Fruit fly (Drosophila melanogaster) whole organism, embryonic: ENCODE data around the gene CG31139.
A peak's percentile ranks its signal among the peaks of the same experiment; 100 is the strongest.

Experiments used
- Asciz ChIP-seq: fragments of 200-800 bp; sonication (Bioruptor generic); optimal IDR thresholded peaks from 2 replicates; lab custom pipeline; 2017; ENCODE audit warnings: missing biosample characterization, mild to moderate bottlenecking, missing genetic modification characterization, missing genetic modification reagents
- B-H1 ChIP-seq: fragments of 200-800 bp; sonication (Bioruptor generic); IDR thresholded peaks from 3 replicates; pipeline ENCODE4 v1.3.6; 2022; ENCODE audit warnings: missing biosample characterization, missing genetic modification characterization
- CG10321 ChIP-seq: fragments of 200-800 bp; sonication (Bioruptor generic); IDR thresholded peaks from 2 replicates; pipeline ENCODE4 v1.3.6; 2022; ENCODE audit warnings: missing biosample characterization, missing genetic modification characterization
- CG10565 ChIP-seq: fragments of 200-800 bp; sonication (Bioruptor generic); optimal IDR thresholded peaks from 3 replicates; lab custom pipeline; 2016; ENCODE audit warnings: missing biosample characterization, mild to moderate bottlenecking, missing genetic modification characterization
- CG10654 ChIP-seq: fragments of 200-800 bp; sonication (Bioruptor generic); optimal IDR thresholded peaks from 2 replicates; lab custom pipeline; 2016; ENCODE audit warnings: missing biosample characterization, missing genetic modification characterization
- CG11456 ChIP-seq: fragments of 200-800 bp; sonication (Bioruptor generic); IDR thresholded peaks from 3 replicates; pipeline ENCODE4 v1.3.6; 2022; ENCODE audit warnings: missing biosample characterization, missing genetic modification characterization
- CG11504 ChIP-seq: fragments of 200-800 bp; sonication (Bioruptor generic); optimal IDR thresholded peaks from 3 replicates; lab custom pipeline; 2019; ENCODE audit warnings: missing biosample characterization, mild to moderate bottlenecking, missing genetic modification characterization, moderate library complexity
- CG14014 ChIP-seq: fragments of 200-800 bp; sonication (Bioruptor generic); IDR thresholded peaks from 2 replicates; pipeline ENCODE4 v1.3.6; 2022; ENCODE audit warnings: missing biosample characterization, missing genetic modification characterization
- CG1602 ChIP-seq: fragments of 200-800 bp; sonication (Bioruptor generic); optimal IDR thresholded peaks from 3 replicates; lab custom pipeline; 2016; ENCODE audit warnings: missing biosample characterization, missing genetic modification characterization
- CG17385 ChIP-seq: fragments of 200-800 bp; sonication (Bioruptor generic); optimal IDR thresholded peaks from 3 replicates; lab custom pipeline; 2018; ENCODE audit warnings: missing biosample characterization, mild to moderate bottlenecking, missing genetic modification characterization
- CG2129 ChIP-seq: fragments of 200-800 bp; sonication (Bioruptor generic); IDR thresholded peaks from 2 replicates; pipeline ENCODE4 v1.3.6; 2022; ENCODE audit warnings: missing biosample characterization, missing genetic modification characterization; ENCODE audit not compliant: partially characterized antibody
- CG3995 ChIP-seq: fragments of 200-800 bp; sonication (Bioruptor generic); optimal IDR thresholded peaks from 3 replicates; lab custom pipeline; 2016; ENCODE audit warnings: missing biosample characterization, missing genetic modification characterization
- CG4360 ChIP-seq: fragments of 200-800 bp; sonication (Bioruptor generic); IDR thresholded peaks from 2 replicates; pipeline ENCODE4 v1.3.6; 2022; ENCODE audit warnings: missing biosample characterization, missing genetic modification characterization
- CG4707 ChIP-seq: fragments of 200-800 bp; sonication (Bioruptor generic); optimal IDR thresholded peaks from 2 replicates; lab custom pipeline; 2018; ENCODE audit warnings: missing biosample characterization, mild to moderate bottlenecking, missing genetic modification characterization, moderate library complexity
- CG6254 ChIP-seq: fragments of 200-800 bp; sonication (Bioruptor generic); optimal IDR thresholded peaks from 3 replicates; lab custom pipeline; 2017; ENCODE audit warnings: mild to moderate bottlenecking, missing biosample characterization, missing genetic modification reagents, missing genetic modification characterization
- CG6272 ChIP-seq: fragments of 200-800 bp; sonication (Bioruptor generic); IDR thresholded peaks from 2 replicates; pipeline ENCODE4 v1.3.6; 2022; ENCODE audit warnings: missing biosample characterization, missing genetic modification characterization
- CG7786 ChIP-seq: fragments of 200-800 bp; sonication (Bioruptor generic); optimal IDR thresholded peaks from 2 replicates; lab custom pipeline; 2016; ENCODE audit warnings: missing biosample characterization, missing genetic modification characterization
- CG8290 ChIP-seq, 3 experiments: fragments of 200-800 bp; sonication (Bioruptor generic); optimal IDR thresholded peaks; 2 replicates each; lab custom pipeline; 2016 to 2019; ENCODE audit warnings: missing biosample characterization in 3 of 3, missing genetic modification characterization in 3 of 3, mild to moderate bottlenecking in 2 of 3, moderate library complexity in 1 of 3
- CTCF ChIP-seq: fragments of 200-800 bp; sonication (Bioruptor generic); optimal IDR thresholded peaks from 2 replicates; lab custom pipeline; 2017; ENCODE audit warnings: missing biosample characterization, mild to moderate bottlenecking, missing genetic modification characterization, moderate library complexity
- CkIIα-i1 ChIP-seq: fragments of 200-800 bp; sonication (Bioruptor generic); IDR thresholded peaks from 2 replicates; pipeline ENCODE4 v1.3.6; 2022; ENCODE audit warnings: missing biosample characterization, missing genetic modification characterization
- Dip3 ChIP-seq: fragments of 200-800 bp; sonication (Bioruptor generic); optimal IDR thresholded peaks from 3 replicates; lab custom pipeline; 2016; ENCODE audit warnings: missing biosample characterization, missing genetic modification characterization
- Dref ChIP-seq: fragments of 200-800 bp; sonication (Bioruptor generic); IDR thresholded peaks from 2 replicates; pipeline ENCODE4 v1.3.6; 2022; ENCODE audit warnings: missing biosample characterization, missing genetic modification characterization
- Drgx ChIP-seq: fragments of 200-800 bp; sonication (Bioruptor generic); IDR thresholded peaks from 2 replicates; pipeline ENCODE4 v1.3.6; 2022; ENCODE audit warnings: missing biosample characterization, missing genetic modification characterization
- E2f2 ChIP-seq: fragments of 200-800 bp; sonication (Bioruptor generic); IDR thresholded peaks from 2 replicates; pipeline ENCODE4 v1.3.6; 2022; ENCODE audit warnings: missing biosample characterization, missing genetic modification characterization
- HLH4C ChIP-seq: fragments of 200-800 bp; sonication (Bioruptor generic); IDR thresholded peaks from 3 replicates; pipeline ENCODE4 v1.3.6; 2022; ENCODE audit warnings: missing biosample characterization, missing genetic modification characterization; ENCODE audit not compliant: partially characterized antibody
- Hr3 ChIP-seq: fragments of 200-800 bp; sonication (Bioruptor generic); optimal IDR thresholded peaks from 3 replicates; lab custom pipeline; 2016; ENCODE audit warnings: missing biosample characterization, missing genetic modification characterization
- Hr39 ChIP-seq: fragments of >200 bp; optimal IDR thresholded peaks from 2 replicates; lab custom pipeline; 2017
- Jarid2 ChIP-seq: fragments of 200-800 bp; sonication (Bioruptor generic); optimal IDR thresholded peaks from 3 replicates; lab custom pipeline; 2017; ENCODE audit warnings: mild to moderate bottlenecking, missing biosample characterization, missing genetic modification reagents, missing genetic modification characterization
- MBD-R2 ChIP-seq: fragments of 200-800 bp; sonication (Bioruptor generic); IDR thresholded peaks from 2 replicates; pipeline ENCODE4 v1.3.6; 2022; ENCODE audit warnings: missing biosample characterization, missing genetic modification characterization
- Mad ChIP-seq: fragments of 200-800 bp; sonication (Bioruptor generic); optimal IDR thresholded peaks from 2 replicates; lab custom pipeline; 2016; ENCODE audit warnings: missing biosample characterization, missing genetic modification characterization
- Med ChIP-seq: fragments of 200-800 bp; sonication (Bioruptor generic); peaks from one replicate; lab custom pipeline; 2016; ENCODE audit warnings: missing biosample characterization, missing genetic modification characterization, mild to moderate bottlenecking, inconsistent platforms, moderate library complexity
- Mes4 ChIP-seq: fragments of 200-800 bp; sonication (Bioruptor generic); optimal IDR thresholded peaks from 2 replicates; lab custom pipeline; 2016; ENCODE audit warnings: missing biosample characterization, missing genetic modification characterization
- Opbp ChIP-seq: fragments of 200-800 bp; sonication (Bioruptor generic); IDR thresholded peaks from 3 replicates; pipeline ENCODE4 v1.3.6; 2022; ENCODE audit warnings: missing biosample characterization, missing genetic modification characterization; ENCODE audit not compliant: partially characterized antibody
- PHDP ChIP-seq: fragments of 200-800 bp; sonication (Bioruptor generic); optimal IDR thresholded peaks from 3 replicates; lab custom pipeline; 2018; ENCODE audit warnings: missing biosample characterization, mild to moderate bottlenecking, missing genetic modification characterization, moderate library complexity
- Vsx1 ChIP-seq: fragments of 200-800 bp; sonication (Bioruptor generic); optimal IDR thresholded peaks from 2 replicates; lab custom pipeline; 2017; ENCODE audit warnings: missing biosample characterization, mild to moderate bottlenecking, missing genetic modification characterization, missing genetic modification reagents
- ap ChIP-seq: fragments of 200-800 bp; sonication (Bioruptor generic); IDR thresholded peaks from 2 replicates; pipeline ENCODE4 v1.3.6; 2022; ENCODE audit warnings: missing biosample characterization, missing genetic modification characterization
- ato ChIP-seq: fragments of 200-800 bp; sonication (Bioruptor generic); IDR thresholded peaks from 2 replicates; pipeline ENCODE4 v1.3.6; 2022; ENCODE audit warnings: missing biosample characterization, missing genetic modification characterization; ENCODE audit not compliant: partially characterized antibody
- dan ChIP-seq: fragments of 200-800 bp; sonication (Bioruptor generic); IDR thresholded peaks from 2 replicates; pipeline ENCODE4 v1.3.6; 2022; ENCODE audit warnings: missing biosample characterization, missing genetic modification characterization
- dmrt11E ChIP-seq: fragments of 200-800 bp; sonication (Bioruptor generic); optimal IDR thresholded peaks from 3 replicates; lab custom pipeline; 2018; ENCODE audit warnings: missing biosample characterization, mild to moderate bottlenecking, missing genetic modification characterization, moderate library complexity
- eyg ChIP-seq: fragments of 200-800 bp; sonication (Bioruptor generic); optimal IDR thresholded peaks from 3 replicates; lab custom pipeline; 2016; ENCODE audit warnings: missing biosample characterization, missing genetic modification characterization
- grn ChIP-seq: fragments of 200-800 bp; sonication (Bioruptor generic); optimal IDR thresholded peaks from 3 replicates; lab custom pipeline; 2017; ENCODE audit warnings: missing biosample characterization, missing genetic modification characterization
- prd ChIP-seq, 3 experiments: fragments of >200 bp in 2 of 3; fragments of 200-800 bp in 1 of 3; sonication (Bioruptor generic) in 1 of 3; optimal IDR thresholded peaks in 2 of 3; IDR thresholded peaks in 1 of 3; 2 replicates in 2 of 3; 3 replicates in 1 of 3; pipeline versions ENCODE4 v1.3.6 to Lab custom; 2017 to 2022; ENCODE audit warnings: missing biosample characterization in 1 of 3, missing genetic modification characterization in 1 of 3
- seq ChIP-seq: fragments of 200-800 bp; sonication (Bioruptor generic); IDR thresholded peaks from 2 replicates; pipeline ENCODE4 v1.3.6; 2022; ENCODE audit warnings: missing biosample characterization, missing genetic modification characterization
- slbo ChIP-seq: fragments of 200-800 bp; sonication (Bioruptor generic); IDR thresholded peaks from 2 replicates; pipeline ENCODE4 v1.3.6; 2022; ENCODE audit warnings: missing biosample characterization, missing genetic modification characterization
- stc ChIP-seq: fragments of 200-800 bp; sonication (Bioruptor generic); IDR thresholded peaks from 2 replicates; pipeline ENCODE4 v1.3.6; 2022; ENCODE audit warnings: missing biosample characterization, missing genetic modification characterization
- trem ChIP-seq: fragments of 200-800 bp; optimal IDR thresholded peaks from 3 replicates; lab custom pipeline; 2019; ENCODE audit warnings: missing biosample characterization, mild to moderate bottlenecking, missing genetic modification characterization, moderate library complexity
- wor ChIP-seq: fragments of 200-800 bp; sonication (Bioruptor generic); IDR thresholded peaks from 2 replicates; pipeline ENCODE4 v1.3.6; 2022; ENCODE audit warnings: missing biosample characterization, missing genetic modification characterization
- z ChIP-seq: fragments of 200-800 bp; sonication (Bioruptor generic); IDR thresholded peaks from 3 replicates; pipeline ENCODE4 v1.3.6; 2022; ENCODE audit warnings: missing biosample characterization, missing genetic modification characterization
- zen2 ChIP-seq: fragments of 200-800 bp; sonication (Bioruptor generic); IDR thresholded peaks from 3 replicates; pipeline ENCODE4 v1.3.6; 2022; ENCODE audit warnings: missing biosample characterization, missing genetic modification characterization; ENCODE audit not compliant: partially characterized antibody
- zfh1 ChIP-seq: fragments of 200-800 bp; sonication (Bioruptor generic); IDR thresholded peaks from 3 replicates; pipeline ENCODE4 v1.3.6; 2022; ENCODE audit warnings: missing biosample characterization, missing genetic modification characterization

The CG31139 gene

dm6 chr3R:22726031-22726770 is 22.7 kb downstream of the CG31139 start, which contains the start of gene RNF220 (continued):
- TF ChIP-seq z (GFP tag; lab: Robert Waterston, UW) (no peak), CG6254 (GFP tag; lab: Kevin White, UChicago) (no peak), CG11456 (no peak), CG10654 (GFP tag; lab: Kevin White, UChicago) (no peak), dan (no peak), eyg (GFP tag; lab: Kevin White, UChicago) (no peak), Dref (GFP tag; lab: Robert Waterston, UW) (peak; percentile 59), wor (GFP tag; lab: Robert Waterston, UW) (no peak), CG10565 (no peak), CG8290 (GFP tag; optimal IDR thresholded peaks at IDR 0.05; lab: Kevin White, UChicago) (no peak), CG8290 (tag; optimal IDR thresholded peaks at IDR 0.05; lab: Kevin White, UChicago) (peak in 1 of 2 experiments; percentile 1), PHDP (tag; lab: Kevin White, UChicago) (no peak), CG4707 (GFP tag; lab: Kevin White, UChicago) (no peak), CG14014 (GFP tag; lab: Robert Waterston, UW) (no peak), CG6272 (GFP tag; lab: Robert Waterston, UW) (peak; percentile 24; the same call in 1 of the 2 replicates), CG11504 (tag; lab: Kevin White, UChicago) (no peak), Opbp (GFP tag; lab: Robert Waterston, UW) (peak; percentile 76), E2f2 (GFP tag; lab: Robert Waterston, UW) (no peak), Med (GFP tag; lab: Kevin White, UChicago) (peak; percentile 59), slbo (GFP tag; lab: Robert Waterston, UW) (peak; percentile 38), Mad (GFP tag; lab: Kevin White, UChicago) (no peak), CG1602 (peak; percentile 9), CG2129 (peak; percentile 11), stc (no peak), CG17385 (GFP tag; lab: Kevin White, UChicago) (peak; percentile 12), ap (GFP tag; lab: Robert Waterston, UW) (no peak), CG4360 (GFP tag; lab: Robert Waterston, UW) (no peak), zfh1 (0 out of 3 replicates have a peak, but pooled peaks have one; percentile 20), Jarid2 (GFP tag; lab: Kevin White, UChicago) (no peak), CG7786 (GFP tag; lab: Kevin White, UChicago) (no peak), zen2 (GFP tag; lab: Robert Waterston, UW) (peak; percentile 60), trem (tag; lab: Kevin White, UChicago) (peak; percentile 8), B-H1 (no peak), prd (optimal IDR thresholded peaks at IDR 0.05; lab: Kevin White, UChicago) (no peak), prd (GFP tag; IDR thresholded peaks at IDR 0.05; lab: Robert Waterston, UW) (peak; percentile 7; the same call in 1 of the 3 replicates), Drgx (no peak), CG3995 (peak; percentile 93), grn (GFP tag; lab: Kevin White, UChicago) (no peak), Vsx1 (GFP tag; lab: Kevin White, UChicago) (no peak), Mes4 (GFP tag; lab: Kevin White, UChicago) (no peak), Hr3 (GFP tag; lab: Kevin White, UChicago) (no peak), CTCF (GFP tag; lab: Kevin White, UChicago) (peak; percentile 38), ato (peak; percentile 47), Dip3 (GFP tag; lab: Kevin White, UChicago) (no peak), Asciz (GFP tag; lab: Kevin White, UChicago) (no peak), Hr39 (lab: Kevin White, UChicago) (no peak), CG10321 (GFP tag; lab: Robert Waterston, UW) (no peak), HLH4C (no peak; the same call in 1 of the 3 replicates), CkIIα-i1 (GFP tag; lab: Robert Waterston, UW) (no peak), dmrt11E (tag; lab: Kevin White, UChicago) (no peak), MBD-R2 (GFP tag; lab: Robert Waterston, UW) (peak; percentile 45), seq (GFP tag; lab: Robert Waterston, UW) (no peak)
